Worm (Caenorhabditis elegans) whole organism, mixed stage, embryonic: Measurements from ENCODE around the gene F13D2.1.

ENCODE experiments used
- elt-1 ChIP-seq: sonication (generic microtip); optimal IDR thresholded peaks from 2 replicates; lab custom pipeline; 2017; ENCODE audit warnings: missing genetic modification characterization, mild to moderate bottlenecking, missing compliant biosample characterization, antibody characterized with exemption, moderate library complexity, borderline replicate concordance; ENCODE audit not compliant: insufficient read depth
- ham-2 ChIP-seq: fragments of 200-800 bp; sonication (Bioruptor generic); optimal IDR thresholded peaks from 2 replicates; lab custom pipeline; 2018; ENCODE audit warnings: mild to moderate bottlenecking, missing genetic modification characterization, missing compliant biosample characterization
- lsy-2 ChIP-seq: fragments of 150-350 bp; optimal IDR thresholded peaks from 2 replicates; lab custom pipeline; 2014; ENCODE audit warnings: missing biosample characterization, missing genetic modification characterization
- mab-5 ChIP-seq: fragments of 150-350 bp; optimal IDR thresholded peaks from 2 replicates; lab custom pipeline; 2014; ENCODE audit warnings: missing biosample characterization, missing genetic modification characterization
- nhr-12 ChIP-seq: fragments of 150-350 bp; optimal IDR thresholded peaks from 2 replicates; lab custom pipeline; 2014; ENCODE audit warnings: missing biosample characterization, missing genetic modification characterization
- nhr-237 ChIP-seq: fragments of 150-350 bp; optimal IDR thresholded peaks from 2 replicates; lab custom pipeline; 2014; ENCODE audit warnings: missing biosample characterization, missing genetic modification characterization
- nhr-76 ChIP-seq: sonication (generic microtip); optimal IDR thresholded peaks from 2 replicates; lab custom pipeline; 2017; ENCODE audit warnings: missing biosample characterization, missing genetic modification characterization
- sem-2 ChIP-seq: fragments of 200-800 bp; sonication (Bioruptor generic); optimal IDR thresholded peaks from 2 replicates; lab custom pipeline; 2018; ENCODE audit warnings: mild to moderate bottlenecking, missing genetic modification characterization, missing compliant biosample characterization
- unc-120 ChIP-seq: sonication (generic microtip); optimal IDR thresholded peaks from 2 replicates; lab custom pipeline; 2017; ENCODE audit warnings: missing genetic modification characterization, missing compliant biosample characterization; ENCODE audit not compliant: poor library complexity, severe bottlenecking
- unc-62 ChIP-seq: fragments of 150-350 bp; optimal IDR thresholded peaks from 2 replicates; lab custom pipeline; 2014; ENCODE audit warnings: missing biosample characterization, missing genetic modification reagents, missing genetic modification characterization
- ztf-11 ChIP-seq: fragments of 150-350 bp; optimal IDR thresholded peaks from 2 replicates; lab custom pipeline; 2014; ENCODE audit warnings: missing biosample characterization, missing genetic modification characterization

- TF ChIP-seq unc-62 (GFP tag; lab: Kevin White, UChicago): no peak
- TF ChIP-seq nhr-12 (tag; lab: Kevin White, UChicago): no peak
- no peak for TF ChIP-seq nhr-76 (tag; lab: Kevin White, UChicago)
- no peak for TF ChIP-seq ham-2 (GFP tag; lab: Kevin White, UChicago)
- no peak for TF ChIP-seq ztf-11 (tag; lab: Kevin White, UChicago)
- no peak for TF ChIP-seq mab-5 (tag; lab: Kevin White, UChicago)
- no peak for TF ChIP-seq unc-120
- TF ChIP-seq nhr-237 (tag; lab: Kevin White, UChicago): no peak
- TF ChIP-seq sem-2: no peak
- TF ChIP-seq elt-1 (tag; lab: Kevin White, UChicago): no peak
- no peak for TF ChIP-seq lsy-2 (tag; lab: Kevin White, UChicago)
Observed at ce11 chrX:11208788-11209187, 19.4 kb upstream of the F13D2.1 start, which contains the start of gene C34F6.5.
